Worm (Caenorhabditis elegans) whole organism, young adult: ENCODE data around the gene oxi-1.

Experiments used
- B0019.2 ChIP-seq: fragments of 200-800 bp; sonication (Bioruptor generic); conservative IDR thresholded peaks from 2 replicates; pipeline ENCODE4 v1.3.6; 2022; ENCODE audit warnings: missing genetic modification reagents, missing genetic modification characterization, missing compliant biosample characterization
- C06A6.2 ChIP-seq: fragments of 200-800 bp; sonication (Bioruptor generic); conservative IDR thresholded peaks from 2 replicates; pipeline ENCODE4 v1.3.6; 2022; ENCODE audit warnings: missing genetic modification characterization, missing compliant biosample characterization
- D2030.7 ChIP-seq: fragments of 200-800 bp; sonication (Bioruptor generic); IDR thresholded peaks from 2 replicates; pipeline ENCODE4 v1.3.6; 2022; ENCODE audit warnings: missing genetic modification reagents, missing genetic modification characterization, missing compliant biosample characterization
- F55B11.4 ChIP-seq: sonication (generic microtip); optimal IDR thresholded peaks from 2 replicates; lab custom pipeline; 2016; ENCODE audit warnings: missing compliant biosample characterization, missing genetic modification characterization, borderline replicate concordance; ENCODE audit not compliant: insufficient read depth
- F57A8.1 ChIP-seq: fragments of 200-800 bp; sonication (Bioruptor generic); optimal IDR thresholded peaks from 2 replicates; lab custom pipeline; 2018; ENCODE audit warnings: mild to moderate bottlenecking, missing genetic modification characterization, moderate library complexity, missing compliant biosample characterization
- K11D2.4 ChIP-seq: fragments of 200-800 bp; sonication (Bioruptor generic); IDR thresholded peaks from 2 replicates; pipeline ENCODE4 v1.3.6; 2022; ENCODE audit warnings: missing genetic modification reagents, missing genetic modification characterization, missing compliant biosample characterization
- Y53F4B.3 ChIP-seq: fragments of 200-800 bp; sonication (Bioruptor generic); IDR thresholded peaks from 2 replicates; pipeline ENCODE4 v1.3.6; 2022; ENCODE audit warnings: missing genetic modification reagents, missing genetic modification characterization, missing compliant biosample characterization
- Y79H2A.3 ChIP-seq: fragments of 200-800 bp; sonication (Bioruptor generic); conservative IDR thresholded peaks from 2 replicates; pipeline ENCODE4 v1.3.6; 2022; ENCODE audit warnings: missing genetic modification reagents, missing genetic modification characterization, missing compliant biosample characterization
- Y95B8A.8 ChIP-seq: fragments of 200-800 bp; sonication (Bioruptor generic); IDR thresholded peaks from 2 replicates; pipeline ENCODE4 v1.3.6; 2022; ENCODE audit warnings: missing genetic modification reagents, missing genetic modification characterization, missing compliant biosample characterization
- akir-1 ChIP-seq: fragments of 200-800 bp; sonication (Bioruptor generic); optimal IDR thresholded peaks from 2 replicates; lab custom pipeline; 2018; ENCODE audit warnings: mild to moderate bottlenecking, missing genetic modification characterization, moderate library complexity, missing compliant biosample characterization
- aptf-2 ChIP-seq: fragments of 200-800 bp; sonication (Bioruptor generic); conservative IDR thresholded peaks from 2 replicates; pipeline ENCODE4 v1.3.6; 2022; ENCODE audit warnings: missing genetic modification reagents, missing genetic modification characterization, missing compliant biosample characterization
- aptf-3 ChIP-seq: fragments of 200-800 bp; sonication (Bioruptor generic); IDR thresholded peaks from 2 replicates; pipeline ENCODE4 v1.3.6; 2022; ENCODE audit warnings: missing genetic modification characterization, missing compliant biosample characterization
- attf-3 ChIP-seq: fragments of 200-800 bp; sonication (Bioruptor generic); conservative IDR thresholded peaks from 2 replicates; pipeline ENCODE4 v1.3.6; 2022; ENCODE audit warnings: missing genetic modification reagents, missing genetic modification characterization, missing compliant biosample characterization
- bed-2 ChIP-seq: fragments of 200-800 bp; sonication (Bioruptor generic); IDR thresholded peaks from 2 replicates; pipeline ENCODE4 v1.3.6; 2022; ENCODE audit warnings: missing genetic modification reagents, missing genetic modification characterization, missing compliant biosample characterization
- ccch-3 ChIP-seq: fragments of 200-800 bp; sonication (Bioruptor generic); optimal IDR thresholded peaks from 2 replicates; lab custom pipeline; 2018; ENCODE audit warnings: mild to moderate bottlenecking, missing genetic modification characterization, missing compliant biosample characterization
- cebp-1 ChIP-seq, 2 experiments: fragments of 200-800 bp in 1 of 2; sonication (Bioruptor generic) in 1 of 2; sonication (generic microtip) in 1 of 2; IDR thresholded peaks in 1 of 2; optimal IDR thresholded peaks in 1 of 2; 2 replicates each; pipeline versions ENCODE4 v1.3.6 to Lab custom; 2017 to 2022; ENCODE audit warnings: missing compliant biosample characterization in 2 of 2, missing genetic modification characterization in 2 of 2, mild to moderate bottlenecking in 1 of 2, missing genetic modification reagents in 1 of 2, moderate library complexity in 1 of 2
- cebp-2 ChIP-seq: fragments of 200-800 bp; sonication (Bioruptor generic); IDR thresholded peaks from 2 replicates; pipeline ENCODE4 v1.3.6; 2022; ENCODE audit warnings: missing genetic modification characterization, missing compliant biosample characterization
- ceh-100 ChIP-seq: fragments of 200-800 bp; sonication (Bioruptor generic); IDR thresholded peaks from 2 replicates; pipeline ENCODE4 v1.3.6; 2022; ENCODE audit warnings: missing genetic modification reagents, missing genetic modification characterization, missing compliant biosample characterization
- ceh-27 ChIP-seq: fragments of 200-800 bp; sonication (Bioruptor generic); optimal IDR thresholded peaks from 2 replicates; lab custom pipeline; 2018; ENCODE audit warnings: mild to moderate bottlenecking, missing genetic modification characterization, moderate library complexity, missing compliant biosample characterization
- chd-7 ChIP-seq: sonication (generic microtip); optimal IDR thresholded peaks from 2 replicates; lab custom pipeline; 2016; ENCODE audit warnings: mild to moderate bottlenecking, missing genetic modification characterization, moderate library complexity, missing compliant biosample characterization
- egl-18 ChIP-seq: fragments of 200-800 bp; sonication (Bioruptor generic); IDR thresholded peaks from 2 replicates; pipeline ENCODE4 v1.3.6; 2022; ENCODE audit warnings: missing genetic modification reagents, missing genetic modification characterization, missing compliant biosample characterization
- egl-44 ChIP-seq: fragments of 200-800 bp; sonication (Bioruptor generic); IDR thresholded peaks from 2 replicates; pipeline ENCODE4 v1.3.6; 2022; ENCODE audit warnings: missing genetic modification reagents, missing genetic modification characterization, missing compliant biosample characterization
- egrh-3 ChIP-seq: fragments of 200-800 bp; sonication (Bioruptor generic); IDR thresholded peaks from 2 replicates; pipeline ENCODE4 v1.3.6; 2022; ENCODE audit warnings: missing genetic modification reagents, missing genetic modification characterization, missing compliant biosample characterization
- fkh-3 ChIP-seq: sonication (generic microtip); optimal IDR thresholded peaks from 2 replicates; lab custom pipeline; 2016; ENCODE audit warnings: mild to moderate bottlenecking, missing genetic modification characterization, missing compliant biosample characterization
- hrde-1 ChIP-seq: sonication (generic microtip); optimal IDR thresholded peaks from 2 replicates; lab custom pipeline; 2016; ENCODE audit warnings: missing genetic modification characterization, mild to moderate bottlenecking, missing compliant biosample characterization, moderate library complexity, missing genotype, missing genetic modification reagents, borderline replicate concordance
- lin-26 ChIP-seq: fragments of 200-800 bp; sonication (Bioruptor generic); IDR thresholded peaks from 2 replicates; pipeline ENCODE4 v1.3.6; 2022; ENCODE audit warnings: missing genetic modification reagents, missing genetic modification characterization, missing compliant biosample characterization
- madf-6 ChIP-seq: fragments of 200-800 bp; sonication (Bioruptor generic); IDR thresholded peaks from 2 replicates; pipeline ENCODE4 v1.3.6; 2022; ENCODE audit warnings: missing genetic modification reagents, missing genetic modification characterization, missing compliant biosample characterization
- nhr-179 ChIP-seq: sonication (generic microtip); optimal IDR thresholded peaks from 2 replicates; lab custom pipeline; 2016; ENCODE audit warnings: mild to moderate bottlenecking, missing genetic modification characterization, missing compliant biosample characterization
- nhr-27 ChIP-seq: fragments of 200-800 bp; sonication (Bioruptor generic); optimal IDR thresholded peaks from 2 replicates; lab custom pipeline; 2018; ENCODE audit warnings: mild to moderate bottlenecking, missing genetic modification characterization, moderate library complexity, missing compliant biosample characterization
- nhr-80 ChIP-seq: sonication (generic microtip); optimal IDR thresholded peaks from 2 replicates; lab custom pipeline; 2016; ENCODE audit warnings: missing genetic modification characterization, missing compliant biosample characterization
- pha-4 ChIP-seq: fragments of 150-350 bp; sonication (generic microtip); optimal IDR thresholded peaks from 2 replicates; lab custom pipeline; 2014; ENCODE audit warnings: missing biosample characterization, missing genetic modification reagents, missing genetic modification characterization
- snpc-3.4 ChIP-seq: sonication (generic microtip); optimal IDR thresholded peaks from 2 replicates; lab custom pipeline; 2017; ENCODE audit warnings: missing genetic modification characterization, mild to moderate bottlenecking, missing compliant biosample characterization, antibody characterized with exemption, moderate library complexity, missing genotype, missing genetic modification reagents
- sptf-2 ChIP-seq: fragments of 200-800 bp; sonication (Bioruptor generic); optimal IDR thresholded peaks from 2 replicates; lab custom pipeline; 2018; ENCODE audit warnings: mild to moderate bottlenecking, missing genetic modification characterization, missing compliant biosample characterization
- tbx-9 ChIP-seq: sonication (generic microtip); optimal IDR thresholded peaks from 2 replicates; lab custom pipeline; 2016; ENCODE audit warnings: borderline replicate concordance, missing genetic modification characterization, inconsistent platforms, missing compliant biosample characterization
- unc-130 ChIP-seq: sonication (generic microtip); optimal IDR thresholded peaks from 2 replicates; lab custom pipeline; 2016; ENCODE audit warnings: missing genetic modification reagents, missing genetic modification characterization, missing compliant biosample characterization
- zfh-2 ChIP-seq: fragments of 200-800 bp; sonication (Bioruptor generic); conservative IDR thresholded peaks from 2 replicates; pipeline ENCODE4 v1.3.6; 2022; ENCODE audit warnings: missing genetic modification reagents, missing genetic modification characterization, missing compliant biosample characterization
- ztf-26 ChIP-seq: sonication (generic microtip); optimal IDR thresholded peaks from 2 replicates; lab custom pipeline; 2017; ENCODE audit warnings: missing genetic modification characterization, missing compliant biosample characterization

oxi-1 gene

ce11 chrIII:10855398-10855880 lies 2.6 kb upstream of the oxi-1 start, which contains the start of gene Y39A1C.1:
Y39A1C.1 (plus strand) TSS chrIII:10855448.
- TF ChIP-seq ztf-26, result no peak
- TF ChIP-seq ccch-3 (GFP tag; lab: Kevin White, UChicago), result no peak
- no peak for TF ChIP-seq Y53F4B.3 (GFP tag; lab: Robert Waterston, UW)
- TF ChIP-seq hrde-1 (tag; lab: Kevin White, UChicago), result no peak
- TF ChIP-seq snpc-3.4, result no peak
- no peak for TF ChIP-seq cebp-2
- no peak for TF ChIP-seq zfh-2 (GFP tag; lab: Robert Waterston, UW)
- no peak for TF ChIP-seq aptf-3
- TF ChIP-seq egl-44 (GFP tag; lab: Robert Waterston, UW), result no peak
- no peak for TF ChIP-seq Y95B8A.8 (GFP tag; lab: Robert Waterston, UW)

ce11 chrIII:10856830-10857229 lies 1.3 kb upstream of the oxi-1 start:
- TF ChIP-seq unc-130 (peak; percentile 48), attf-3 (GFP tag; lab: Robert Waterston, UW) (0 out of 2 replicates have a peak, but pooled peaks have one; percentile 12), fkh-3 (tag; lab: Kevin White, UChicago) (no peak), C06A6.2 (GFP tag; lab: Robert Waterston, UW) (no peak), ceh-100 (GFP tag; lab: Robert Waterston, UW) (peak; percentile 87), D2030.7 (peak; percentile 27; the same call in 1 of the 2 replicates), bed-2 (GFP tag; lab: Robert Waterston, UW) (peak; percentile 56; the same call in 1 of the 2 replicates), ceh-27 (peak; percentile 63), cebp-2 (0 out of 2 replicates have a peak, but pooled peaks have one; percentile 28), akir-1 (GFP tag; lab: Kevin White, UChicago) (peak; percentile 77), pha-4 (tag; lab: Kevin White, UChicago) (no peak), aptf-2 (GFP tag; lab: Robert Waterston, UW) (peak; percentile 63; the same call in 1 of the 2 replicates), nhr-27 (no peak)

ce11 chrIII:10861375-10861774 lies 3.3 kb downstream of the oxi-1 start:
- TF ChIP-seq nhr-27, result no peak
- no peak for TF ChIP-seq chd-7 (tag; lab: Kevin White, UChicago)
- no peak for TF ChIP-seq lin-26
- TF ChIP-seq madf-6 (GFP tag; lab: Robert Waterston, UW), result no peak
- no peak for TF ChIP-seq Y79H2A.3
- no peak for TF ChIP-seq F55B11.4 (tag; lab: Kevin White, UChicago)
- TF ChIP-seq nhr-80 (tag; lab: Kevin White, UChicago), result no peak
- no peak for TF ChIP-seq Y53F4B.3 (GFP tag; lab: Robert Waterston, UW)
- TF ChIP-seq tbx-9 (tag; lab: Kevin White, UChicago), result no peak
- no peak for TF ChIP-seq attf-3 (GFP tag; lab: Robert Waterston, UW)
- no peak for TF ChIP-seq nhr-179 (tag; lab: Kevin White, UChicago)
- TF ChIP-seq cebp-1 (GFP tag; IDR thresholded peaks at IDR 0.05; lab: Robert Waterston, UW), result no peak
- TF ChIP-seq cebp-1 (tag; optimal IDR thresholded peaks at IDR 0.05; lab: Kevin White, UChicago), result no peak
- no peak for TF ChIP-seq B0019.2 (GFP tag; lab: Robert Waterston, UW)

ce11 chrIII:10867086-10867485 lies 9.0 kb downstream of the oxi-1 start:
- TF ChIP-seq zfh-2 (GFP tag; lab: Robert Waterston, UW), result peak; percentile 70; the same call in 1 of the 2 replicates
- no peak for TF ChIP-seq K11D2.4 (GFP tag; lab: Robert Waterston, UW)
- peak; percentile 75 for TF ChIP-seq egrh-3 (GFP tag; lab: Robert Waterston, UW)
- no peak for TF ChIP-seq egl-18 (GFP tag; lab: Robert Waterston, UW)
- TF ChIP-seq sptf-2 (GFP tag; lab: Kevin White, UChicago), result no peak
- no peak for TF ChIP-seq F57A8.1 (GFP tag; lab: Kevin White, UChicago)
